Fruit fly (Drosophila melanogaster) whole organism, prepupa: ENCODE measurements around the gene CG12236.

Source experiments
- Blimp-1 ChIP-seq: fragments of 200-800 bp; sonication (Bioruptor generic); optimal IDR thresholded peaks from 3 replicates; lab custom pipeline; 2017; ENCODE audit warnings: missing biosample characterization, missing genetic modification characterization, mild to moderate bottlenecking, moderate library complexity, missing genetic modification reagents
- CG10669 ChIP-seq: fragments of 200-800 bp; sonication (Bioruptor generic); optimal IDR thresholded peaks from 3 replicates; lab custom pipeline; 2018; ENCODE audit warnings: missing biosample characterization, mild to moderate bottlenecking, missing genetic modification characterization, moderate library complexity
- CG6276 ChIP-seq: fragments of 200-800 bp; sonication (Bioruptor generic); optimal IDR thresholded peaks from 2 replicates; lab custom pipeline; 2017; ENCODE audit warnings: missing biosample characterization, mild to moderate bottlenecking, missing genetic modification characterization
- Eip75B ChIP-seq: fragments of 200-800 bp; sonication (Bioruptor generic); optimal IDR thresholded peaks from 3 replicates; lab custom pipeline; 2016; ENCODE audit warnings: missing biosample characterization, missing genetic modification characterization
- OdsH ChIP-seq: fragments of 200-800 bp; sonication (Bioruptor generic); optimal IDR thresholded peaks from 3 replicates; lab custom pipeline; 2016; ENCODE audit warnings: missing biosample characterization, missing genetic modification characterization

dm6 chrX:5920932-5921331, 13.0 kb downstream of the CG12236 start:
- peak; percentile 55 for TF ChIP-seq CG6276 (GFP tag; lab: Kevin White, UChicago)
- TF ChIP-seq Blimp-1 (GFP tag; lab: Kevin White, UChicago): no peak
- TF ChIP-seq Eip75B (GFP tag; lab: Kevin White, UChicago): no peak
- no peak for TF ChIP-seq CG10669
- TF ChIP-seq OdsH (GFP tag; lab: Kevin White, UChicago): no peak
